Fruit fly (Drosophila melanogaster) Kc167 (cell line): ENCODE measurements around the gene ImpL2.

Experiments
- psq ChIP-seq: fragments of >200 bp; optimal IDR thresholded peaks from 2 replicates; lab custom pipeline; 2017; ENCODE audit warnings: missing external identifiers
- ttk ChIP-seq: sonication (Bioruptor generic); optimal IDR thresholded peaks from 2 replicates; lab custom pipeline; 2017; ENCODE audit warnings: missing external identifiers

DNA sequence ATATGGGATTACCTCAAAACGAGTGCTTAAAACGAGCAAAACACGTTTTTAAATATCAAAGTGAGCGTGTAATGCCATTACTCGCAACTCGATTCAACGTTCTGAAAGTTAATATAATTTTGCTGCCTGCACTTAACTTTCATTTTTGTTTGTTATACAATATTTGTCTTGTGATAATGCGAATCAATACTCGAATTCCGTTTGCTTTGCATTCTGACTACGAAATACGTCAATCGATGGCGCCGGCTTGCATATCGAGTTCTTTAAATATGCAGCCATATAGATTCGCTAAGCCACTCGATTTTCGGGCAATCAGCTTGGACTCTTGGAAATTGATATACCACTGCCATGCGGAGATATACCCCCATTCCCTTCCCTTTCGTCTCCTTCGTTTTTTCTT, 15.3 kb downstream of the ImpL2 start:
- TF ChIP-seq ttk (no peak), psq (no peak)
